Worm (Caenorhabditis elegans) whole organism, young adult: ENCODE measurements around the gene degt-1.
A peak's percentile ranks its signal among the peaks of the same experiment; 100 is the strongest.

Experiments used
- B0035.1 ChIP-seq: sonication (generic microtip); optimal IDR thresholded peaks from 2 replicates; lab custom pipeline; 2016; ENCODE audit warnings: missing genetic modification characterization, mild to moderate bottlenecking, missing compliant biosample characterization, missing genotype, missing genetic modification reagents
- B0261.1 ChIP-seq: sonication (generic microtip); optimal IDR thresholded peaks from 2 replicates; lab custom pipeline; 2016; ENCODE audit warnings: mild to moderate bottlenecking, missing genetic modification characterization, moderate library complexity, missing compliant biosample characterization
- B0336.3 ChIP-seq: fragments of 200-800 bp; sonication (Bioruptor generic); IDR thresholded peaks from 2 replicates; pipeline ENCODE4 v1.3.6; 2022; ENCODE audit warnings: missing genetic modification characterization, missing compliant biosample characterization
- C17E4.6 ChIP-seq: fragments of 200-800 bp; sonication (Bioruptor generic); IDR thresholded peaks from 2 replicates; pipeline ENCODE4 v1.3.6; 2022; ENCODE audit warnings: missing genetic modification reagents, missing genetic modification characterization, missing compliant biosample characterization
- F22D6.2 ChIP-seq: sonication (generic microtip); optimal IDR thresholded peaks from 2 replicates; lab custom pipeline; 2016; ENCODE audit warnings: mild to moderate bottlenecking, missing genetic modification characterization, missing compliant biosample characterization
- F23B12.7 ChIP-seq: sonication (generic microtip); optimal IDR thresholded peaks from 2 replicates; lab custom pipeline; 2017; ENCODE audit warnings: missing genetic modification characterization, mild to moderate bottlenecking, missing compliant biosample characterization, antibody characterized with exemption, moderate library complexity; ENCODE audit not compliant: insufficient read depth
- F37B4.10 ChIP-seq: fragments of 200-800 bp; sonication (Bioruptor generic); IDR thresholded peaks from 2 replicates; pipeline ENCODE4 v1.3.6; 2022; ENCODE audit warnings: missing genetic modification characterization, missing compliant biosample characterization
- K11D2.4 ChIP-seq: fragments of 200-800 bp; sonication (Bioruptor generic); IDR thresholded peaks from 2 replicates; pipeline ENCODE4 v1.3.6; 2022; ENCODE audit warnings: missing genetic modification reagents, missing genetic modification characterization, missing compliant biosample characterization
- Y53F4B.3 ChIP-seq: fragments of 200-800 bp; sonication (Bioruptor generic); IDR thresholded peaks from 2 replicates; pipeline ENCODE4 v1.3.6; 2022; ENCODE audit warnings: missing genetic modification reagents, missing genetic modification characterization, missing compliant biosample characterization
- Y53G8AR.9 ChIP-seq: fragments of 200-800 bp; sonication (Bioruptor generic); conservative IDR thresholded peaks from 2 replicates; pipeline ENCODE4 v1.3.6; 2022; ENCODE audit warnings: missing genetic modification reagents, missing genetic modification characterization, missing compliant biosample characterization
- Y79H2A.3 ChIP-seq: fragments of 200-800 bp; sonication (Bioruptor generic); conservative IDR thresholded peaks from 2 replicates; pipeline ENCODE4 v1.3.6; 2022; ENCODE audit warnings: missing genetic modification reagents, missing genetic modification characterization, missing compliant biosample characterization
- Y95B8A.8 ChIP-seq: fragments of 200-800 bp; sonication (Bioruptor generic); IDR thresholded peaks from 2 replicates; pipeline ENCODE4 v1.3.6; 2022; ENCODE audit warnings: missing genetic modification reagents, missing genetic modification characterization, missing compliant biosample characterization
- aptf-2 ChIP-seq: fragments of 200-800 bp; sonication (Bioruptor generic); conservative IDR thresholded peaks from 2 replicates; pipeline ENCODE4 v1.3.6; 2022; ENCODE audit warnings: missing genetic modification reagents, missing genetic modification characterization, missing compliant biosample characterization
- atf-7 ChIP-seq: sonication (generic microtip); optimal IDR thresholded peaks from 2 replicates; lab custom pipeline; 2017; ENCODE audit warnings: mild to moderate bottlenecking, missing genetic modification characterization, missing compliant biosample characterization
- attf-5 ChIP-seq: fragments of 200-800 bp; sonication (Bioruptor generic); optimal IDR thresholded peaks from 2 replicates; lab custom pipeline; 2018; ENCODE audit warnings: mild to moderate bottlenecking, missing genetic modification characterization, missing compliant biosample characterization
- attf-6 ChIP-seq: fragments of 200-800 bp; sonication (Bioruptor generic); IDR thresholded peaks from 2 replicates; pipeline ENCODE4 v1.3.6; 2022; ENCODE audit warnings: missing genetic modification reagents, missing genetic modification characterization, missing compliant biosample characterization
- ccch-3 ChIP-seq: fragments of 200-800 bp; sonication (Bioruptor generic); optimal IDR thresholded peaks from 2 replicates; lab custom pipeline; 2018; ENCODE audit warnings: mild to moderate bottlenecking, missing genetic modification characterization, missing compliant biosample characterization
- cebp-1 ChIP-seq, 2 experiments: fragments of 200-800 bp in 1 of 2; sonication (Bioruptor generic) in 1 of 2; sonication (generic microtip) in 1 of 2; IDR thresholded peaks in 1 of 2; optimal IDR thresholded peaks in 1 of 2; 2 replicates each; pipeline versions ENCODE4 v1.3.6 to Lab custom; 2017 to 2022; ENCODE audit warnings: missing compliant biosample characterization in 2 of 2, missing genetic modification characterization in 2 of 2, mild to moderate bottlenecking in 1 of 2, missing genetic modification reagents in 1 of 2, moderate library complexity in 1 of 2
- cebp-2 ChIP-seq: fragments of 200-800 bp; sonication (Bioruptor generic); IDR thresholded peaks from 2 replicates; pipeline ENCODE4 v1.3.6; 2022; ENCODE audit warnings: missing genetic modification characterization, missing compliant biosample characterization
- ceh-58 ChIP-seq: fragments of 200-800 bp; sonication (Bioruptor generic); IDR thresholded peaks from 2 replicates; pipeline ENCODE4 v1.3.6; 2022; ENCODE audit warnings: missing genetic modification characterization, missing compliant biosample characterization
- ceh-79 ChIP-seq: sonication (generic microtip); optimal IDR thresholded peaks from 2 replicates; lab custom pipeline; 2017; ENCODE audit warnings: mild to moderate bottlenecking, missing genetic modification characterization, missing compliant biosample characterization
- ceh-91 ChIP-seq: fragments of 200-800 bp; sonication (Bioruptor generic); IDR thresholded peaks from 2 replicates; pipeline ENCODE4 v1.3.6; 2022; ENCODE audit warnings: missing genetic modification reagents, missing genetic modification characterization, missing compliant biosample characterization
- dpff-1 ChIP-seq: sonication (generic microtip); optimal IDR thresholded peaks from 2 replicates; lab custom pipeline; 2017; ENCODE audit warnings: mild to moderate bottlenecking, missing genetic modification characterization, missing compliant biosample characterization
- dpl-1 ChIP-seq: fragments of 150-350 bp; optimal IDR thresholded peaks from 2 replicates; lab custom pipeline; 2014; ENCODE audit warnings: missing biosample characterization, missing genetic modification reagents, missing genetic modification characterization
- him-1 ChIP-seq: sonication (generic microtip); optimal IDR thresholded peaks from 2 replicates; lab custom pipeline; 2016; ENCODE audit warnings: missing genotype, missing genetic modification reagents, missing genetic modification characterization, missing compliant biosample characterization
- hmg-1.2 ChIP-seq: fragments of 200-800 bp; sonication (Bioruptor generic); IDR thresholded peaks from 2 replicates; pipeline ENCODE4 v1.3.6; 2022; ENCODE audit warnings: missing genetic modification reagents, missing genetic modification characterization, missing compliant biosample characterization
- hrde-1 ChIP-seq: sonication (generic microtip); optimal IDR thresholded peaks from 2 replicates; lab custom pipeline; 2016; ENCODE audit warnings: missing genetic modification characterization, mild to moderate bottlenecking, missing compliant biosample characterization, moderate library complexity, missing genotype, missing genetic modification reagents, borderline replicate concordance
- lag-1 ChIP-seq: fragments of 200-800 bp; sonication (Bioruptor generic); IDR thresholded peaks from 2 replicates; pipeline ENCODE4 v1.3.6; 2022; ENCODE audit warnings: missing genetic modification reagents, missing genetic modification characterization, missing compliant biosample characterization
- lin-54 ChIP-seq: fragments of 200-800 bp; sonication (Bioruptor generic); optimal IDR thresholded peaks from 2 replicates; lab custom pipeline; 2018; ENCODE audit warnings: mild to moderate bottlenecking, missing genetic modification characterization, missing compliant biosample characterization
- madf-10 ChIP-seq: sonication (generic microtip); optimal IDR thresholded peaks from 2 replicates; lab custom pipeline; 2016; ENCODE audit warnings: mild to moderate bottlenecking, missing genetic modification characterization, missing compliant biosample characterization
- madf-6 ChIP-seq: fragments of 200-800 bp; sonication (Bioruptor generic); IDR thresholded peaks from 2 replicates; pipeline ENCODE4 v1.3.6; 2022; ENCODE audit warnings: missing genetic modification reagents, missing genetic modification characterization, missing compliant biosample characterization
- madf-8 ChIP-seq: fragments of 200-800 bp; sonication (Bioruptor generic); conservative IDR thresholded peaks from 2 replicates; pipeline ENCODE4 v1.3.6; 2022; ENCODE audit warnings: missing genetic modification reagents, missing genetic modification characterization, missing compliant biosample characterization
- sdz-38 ChIP-seq: sonication (generic microtip); optimal IDR thresholded peaks from 2 replicates; lab custom pipeline; 2016; ENCODE audit warnings: missing genotype, missing genetic modification characterization, missing compliant biosample characterization
- sea-2 ChIP-seq: fragments of 200-800 bp; sonication (Bioruptor generic); IDR thresholded peaks from 2 replicates; pipeline ENCODE4 v1.3.6; 2022; ENCODE audit warnings: missing genetic modification characterization, missing compliant biosample characterization
- snpc-1.3 ChIP-seq: sonication (generic microtip); optimal IDR thresholded peaks from 2 replicates; lab custom pipeline; 2017; ENCODE audit warnings: missing genetic modification characterization, mild to moderate bottlenecking, missing compliant biosample characterization, antibody characterized with exemption, moderate library complexity, missing genotype, missing genetic modification reagents; ENCODE audit not compliant: insufficient read depth
- sptf-2 ChIP-seq: fragments of 200-800 bp; sonication (Bioruptor generic); optimal IDR thresholded peaks from 2 replicates; lab custom pipeline; 2018; ENCODE audit warnings: mild to moderate bottlenecking, missing genetic modification characterization, missing compliant biosample characterization
- tlf-1 ChIP-seq: fragments of 200-800 bp; sonication (Bioruptor generic); optimal IDR thresholded peaks from 2 replicates; lab custom pipeline; 2018; ENCODE audit warnings: mild to moderate bottlenecking, missing genetic modification characterization, missing compliant biosample characterization
- unc-130 ChIP-seq: sonication (generic microtip); optimal IDR thresholded peaks from 2 replicates; lab custom pipeline; 2016; ENCODE audit warnings: missing genetic modification reagents, missing genetic modification characterization, missing compliant biosample characterization
- ztf-18 ChIP-seq: sonication (generic microtip); optimal IDR thresholded peaks from 2 replicates; lab custom pipeline; 2016; ENCODE audit warnings: missing genotype, mild to moderate bottlenecking, missing genetic modification characterization, missing compliant biosample characterization
- ztf-25 ChIP-seq: fragments of 200-800 bp; sonication (Bioruptor generic); IDR thresholded peaks from 2 replicates; pipeline ENCODE4 v1.3.6; 2022; ENCODE audit warnings: missing genetic modification reagents, missing genetic modification characterization, missing compliant biosample characterization
- ztf-26 ChIP-seq: sonication (generic microtip); optimal IDR thresholded peaks from 2 replicates; lab custom pipeline; 2017; ENCODE audit warnings: missing genetic modification characterization, missing compliant biosample characterization
- ztf-28 ChIP-seq: fragments of 200-800 bp; sonication (Bioruptor generic); IDR thresholded peaks from 2 replicates; pipeline ENCODE4 v1.3.6; 2022; ENCODE audit warnings: missing genetic modification reagents, missing genetic modification characterization, missing compliant biosample characterization
- ztf-6 ChIP-seq: fragments of 200-800 bp; sonication (Bioruptor generic); IDR thresholded peaks from 2 replicates; pipeline ENCODE4 v1.3.6; 2022; ENCODE audit warnings: missing genetic modification reagents, missing genetic modification characterization, missing compliant biosample characterization

degt-1 gene

DNA sequence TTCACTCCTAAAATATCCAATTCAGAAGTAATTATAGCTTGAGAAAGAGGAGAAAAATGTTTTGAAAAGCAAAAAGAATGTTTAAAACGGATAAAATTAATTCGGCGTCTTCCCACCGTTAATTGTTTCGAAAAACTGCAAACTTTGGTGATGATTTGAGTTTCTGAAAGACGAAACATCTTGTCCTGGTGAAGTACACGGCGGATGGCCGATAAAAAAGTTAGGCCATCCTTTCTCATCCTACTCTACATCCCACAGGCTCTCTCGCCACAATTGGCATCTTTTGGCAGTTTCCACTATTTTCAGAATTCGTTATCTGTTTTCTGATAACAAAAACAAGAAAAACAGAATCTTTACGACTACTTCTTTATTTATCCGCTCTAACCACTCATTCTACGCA lies 14.2 kb upstream of the degt-1 start, which contains the start of the genes C35A5.8 and hda-11 (continued):
- TF ChIP-seq madf-10 (tag; lab: Kevin White, UChicago) (no peak), snpc-1.3 (tag; lab: Kevin White, UChicago) (no peak)

DNA sequence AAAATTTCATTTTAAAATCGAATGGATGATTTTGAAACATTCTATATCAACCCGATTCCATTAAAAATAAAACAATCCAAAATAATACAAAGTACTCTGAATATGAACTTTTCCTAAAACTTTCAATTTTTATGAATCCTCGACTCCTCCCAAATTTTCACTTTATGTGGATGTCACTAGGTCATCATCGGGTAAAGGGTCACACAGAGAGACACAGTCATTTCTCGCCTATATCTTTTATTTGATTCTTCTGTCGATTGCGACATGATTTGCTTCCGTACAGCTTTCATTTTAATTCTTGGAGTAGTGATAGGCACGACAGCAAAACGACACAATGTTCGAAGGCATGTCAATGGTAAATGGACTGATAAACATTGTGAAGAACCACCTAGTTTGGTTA lies 11.6 kb upstream of the degt-1 start, which contains the start of gene F25D1.3:
F25D1.3 (plus strand) TSS at position 225 of the 400 bp plus-strand sequence.
- TF ChIP-seq F23B12.7 (tag; lab: Kevin White, UChicago) (no peak), tlf-1 (no peak), Y53F4B.3 (GFP tag; lab: Robert Waterston, UW) (no peak), K11D2.4 (GFP tag; lab: Robert Waterston, UW) (no peak), cebp-2 (no peak), F37B4.10 (GFP tag; lab: Robert Waterston, UW) (no peak), lag-1 (GFP tag; lab: Robert Waterston, UW) (no peak), B0261.1 (tag; lab: Kevin White, UChicago) (no peak)

DNA sequence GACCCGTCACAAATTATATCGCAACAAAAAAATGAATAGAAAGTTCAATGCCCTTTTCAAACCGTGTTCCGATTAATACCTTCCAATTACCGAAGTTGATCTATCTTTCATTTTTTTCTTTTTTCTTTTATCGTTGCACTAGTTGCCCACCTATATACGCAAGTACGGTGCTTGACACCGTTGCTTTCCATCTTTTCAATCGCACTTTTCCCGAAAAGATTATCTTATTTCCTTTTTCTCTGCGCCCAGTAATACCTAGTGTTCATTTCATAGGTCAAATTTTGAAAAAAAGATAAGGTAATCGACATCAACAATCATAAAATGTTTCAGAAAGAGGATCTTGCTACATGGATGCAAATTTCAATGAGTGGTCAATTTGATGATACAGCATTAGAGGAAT lies 10.5 kb upstream of the degt-1 start:
- no peak for TF ChIP-seq ztf-25 (GFP tag; lab: Robert Waterston, UW)
- TF ChIP-seq unc-130 = no peak
- no peak for TF ChIP-seq B0035.1 (tag; lab: Kevin White, UChicago)
- TF ChIP-seq tlf-1 = no peak
- TF ChIP-seq ceh-58 (GFP tag; lab: Robert Waterston, UW) = no peak
- no peak for TF ChIP-seq sdz-38 (tag; lab: Kevin White, UChicago)
- TF ChIP-seq dpl-1 (GFP tag; lab: Kevin White, UChicago) = no peak
- no peak for TF ChIP-seq attf-6 (GFP tag; lab: Robert Waterston, UW)
- TF ChIP-seq Y95B8A.8 (GFP tag; lab: Robert Waterston, UW) = no peak
- TF ChIP-seq attf-5 = no peak
- TF ChIP-seq ceh-79 (tag; lab: Kevin White, UChicago) = no peak
- TF ChIP-seq C17E4.6 = no peak
- no peak for TF ChIP-seq F22D6.2 (tag; lab: Kevin White, UChicago)
- no peak for TF ChIP-seq ztf-6
- TF ChIP-seq dpff-1 (tag; lab: Kevin White, UChicago) = no peak

DNA sequence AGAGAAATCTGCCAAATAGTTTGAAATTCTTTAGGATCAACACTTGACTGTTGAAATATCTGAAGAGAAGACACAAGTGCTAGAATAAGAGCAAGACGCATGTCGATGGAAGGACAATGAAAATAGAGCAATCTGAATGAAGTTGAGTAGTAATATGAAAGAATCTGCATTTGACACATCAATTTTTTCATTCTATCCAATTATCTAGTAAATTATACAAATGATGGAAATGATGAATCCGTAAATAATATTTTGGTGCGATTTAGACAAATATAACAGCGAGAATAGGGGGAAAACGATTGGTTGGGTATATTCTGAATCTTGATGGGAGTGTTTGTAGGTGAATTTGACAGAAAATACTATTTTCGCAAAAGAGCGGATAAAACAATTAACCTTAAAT lies 7.4 kb upstream of the degt-1 start, which contains the start of gene txt-10:
txt-10 (minus strand) TSS at position 101 of the 400 bp plus-strand sequence.
- TF ChIP-seq atf-7 (tag; lab: Kevin White, UChicago) = no peak
- no peak for TF ChIP-seq madf-8 (GFP tag; lab: Robert Waterston, UW)
- no peak for TF ChIP-seq ztf-26
- no peak for TF ChIP-seq ztf-18 (tag; lab: Kevin White, UChicago)
- no peak for TF ChIP-seq ccch-3 (GFP tag; lab: Kevin White, UChicago)
- TF ChIP-seq hrde-1 (tag; lab: Kevin White, UChicago) = peak; percentile 7
- TF ChIP-seq sea-2 (GFP tag; lab: Robert Waterston, UW) = no peak

DNA sequence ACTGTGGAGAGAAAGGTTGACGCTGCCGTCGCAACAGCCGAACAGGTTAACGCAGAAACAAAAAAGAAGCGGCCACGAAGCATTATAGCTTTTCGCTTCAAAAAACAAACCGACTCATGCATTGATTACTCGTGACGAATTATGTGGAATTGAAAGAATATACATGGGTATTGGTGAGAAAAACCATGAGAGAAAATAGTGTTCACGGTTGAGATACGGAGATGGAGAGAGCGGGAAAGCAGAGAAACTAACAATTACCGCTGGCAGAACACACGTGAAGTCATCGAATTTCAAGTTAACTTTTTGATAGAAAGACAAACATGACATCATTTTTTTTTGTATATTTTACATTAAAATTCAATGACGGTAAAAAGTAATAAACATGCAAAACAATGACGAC lies 4.8 kb upstream of the degt-1 start:
- TF ChIP-seq ztf-28 (GFP tag; lab: Robert Waterston, UW) (no peak), B0336.3 (GFP tag; lab: Robert Waterston, UW) (no peak), him-1 (tag; lab: Kevin White, UChicago) (no peak), Y53G8AR.9 (GFP tag; lab: Robert Waterston, UW) (no peak), aptf-2 (no peak), hmg-1.2 (GFP tag; lab: Robert Waterston, UW) (peak; percentile 49; the same call in 1 of the 2 replicates), madf-6 (GFP tag; lab: Robert Waterston, UW) (peak; percentile 13; the same call in 1 of the 2 replicates), ztf-6 (no peak), cebp-1 (GFP tag; IDR thresholded peaks at IDR 0.05; lab: Robert Waterston, UW) (no peak), cebp-1 (tag; optimal IDR thresholded peaks at IDR 0.05; lab: Kevin White, UChicago) (peak; percentile 49), lin-54 (GFP tag; lab: Kevin White, UChicago) (peak; percentile 0), Y79H2A.3 (GFP tag; lab: Robert Waterston, UW) (no peak), sptf-2 (GFP tag; lab: Kevin White, UChicago) (no peak), ztf-25 (GFP tag; lab: Robert Waterston, UW) (no peak), dpl-1 (GFP tag; lab: Kevin White, UChicago) (no peak), ceh-91 (no peak)
